Fruit fly (Drosophila melanogaster) whole organism, prepupa: ENCODE results near the gene CG43618.
A peak's percentile ranks its signal among the peaks of the same experiment; 100 is the strongest.

ENCODE experiments used
- Blimp-1 ChIP-seq: fragments of 200-800 bp; sonication (Bioruptor generic); optimal IDR thresholded peaks from 3 replicates; lab custom pipeline; 2017; ENCODE audit warnings: missing biosample characterization, missing genetic modification characterization, mild to moderate bottlenecking, moderate library complexity, missing genetic modification reagents
- CG10631 ChIP-seq: fragments of 200-800 bp; sonication (Bioruptor generic); optimal IDR thresholded peaks from 2 replicates; lab custom pipeline; 2016; ENCODE audit warnings: missing biosample characterization, missing genetic modification characterization
- CG10669 ChIP-seq: fragments of 200-800 bp; sonication (Bioruptor generic); optimal IDR thresholded peaks from 3 replicates; lab custom pipeline; 2018; ENCODE audit warnings: missing biosample characterization, mild to moderate bottlenecking, missing genetic modification characterization, moderate library complexity
- CG11294 ChIP-seq: fragments of 200-800 bp; sonication (Bioruptor generic); IDR thresholded peaks from 2 replicates; pipeline ENCODE4 v1.3.6; 2022; ENCODE audit warnings: missing biosample characterization, missing genetic modification characterization
- CG15336 ChIP-seq: fragments of 200-800 bp; sonication (Bioruptor generic); IDR thresholded peaks from 2 replicates; pipeline ENCODE4 v1.3.6; 2022; ENCODE audit warnings: missing biosample characterization, missing genetic modification characterization
- CG1621 ChIP-seq: fragments of 200-800 bp; sonication (Bioruptor generic); optimal IDR thresholded peaks from 3 replicates; lab custom pipeline; 2018; ENCODE audit warnings: missing biosample characterization, mild to moderate bottlenecking, missing genetic modification characterization
- CG16779 ChIP-seq: fragments of 200-800 bp; sonication (Bioruptor generic); optimal IDR thresholded peaks from 3 replicates; lab custom pipeline; 2017; ENCODE audit warnings: missing biosample characterization, mild to moderate bottlenecking, missing genetic modification characterization
- CG3032 ChIP-seq: fragments of 200-800 bp; optimal IDR thresholded peaks from 2 replicates; lab custom pipeline; 2019; ENCODE audit warnings: missing biosample characterization, mild to moderate bottlenecking, missing genetic modification characterization, moderate library complexity
- CG32006 ChIP-seq: fragments of 200-800 bp; sonication (Bioruptor generic); optimal IDR thresholded peaks from 3 replicates; lab custom pipeline; 2017; ENCODE audit warnings: missing biosample characterization, mild to moderate bottlenecking, missing genetic modification characterization
- CG3919 ChIP-seq: fragments of 200-800 bp; sonication (Bioruptor generic); optimal IDR thresholded peaks from 3 replicates; lab custom pipeline; 2016; ENCODE audit warnings: missing biosample characterization, missing genetic modification characterization
- CG4318 ChIP-seq: fragments of 200-800 bp; sonication (Bioruptor generic); optimal IDR thresholded peaks from 3 replicates; lab custom pipeline; 2017; ENCODE audit warnings: missing biosample characterization, mild to moderate bottlenecking, missing genetic modification characterization
- CG6163 ChIP-seq: fragments of 200-800 bp; sonication (Bioruptor generic); IDR thresholded peaks from 3 replicates; pipeline ENCODE4 v1.3.6; 2022; ENCODE audit warnings: missing biosample characterization, missing genetic modification characterization
- CG6808 ChIP-seq: fragments of 200-800 bp; sonication (Bioruptor generic); optimal IDR thresholded peaks from 3 replicates; lab custom pipeline; 2017; ENCODE audit warnings: missing biosample characterization, missing genetic modification characterization, mild to moderate bottlenecking, moderate library complexity, missing genetic modification reagents
- CG6854 ChIP-seq: fragments of 200-800 bp; sonication (Bioruptor generic); optimal IDR thresholded peaks from 2 replicates; lab custom pipeline; 2017; ENCODE audit warnings: missing biosample characterization, mild to moderate bottlenecking, missing genetic modification characterization
- CG7368 ChIP-seq: fragments of 200-800 bp; sonication (Bioruptor generic); optimal IDR thresholded peaks from 3 replicates; lab custom pipeline; 2016; ENCODE audit warnings: missing biosample characterization, missing genetic modification characterization
- CG8119 ChIP-seq: fragments of 200-800 bp; sonication (Bioruptor generic); IDR thresholded peaks from 3 replicates; pipeline ENCODE4 v1.3.6; 2022; ENCODE audit warnings: missing biosample characterization, missing genetic modification characterization
- CG8319 ChIP-seq: fragments of 200-800 bp; sonication (Bioruptor generic); optimal IDR thresholded peaks from 3 replicates; lab custom pipeline; 2016; ENCODE audit warnings: missing biosample characterization, missing genetic modification characterization
- CG9139 ChIP-seq: fragments of 200-800 bp; sonication (Bioruptor generic); optimal IDR thresholded peaks from 3 replicates; lab custom pipeline; 2017; ENCODE audit warnings: missing biosample characterization, mild to moderate bottlenecking, missing genetic modification characterization
- Eip75B ChIP-seq: fragments of 200-800 bp; sonication (Bioruptor generic); optimal IDR thresholded peaks from 3 replicates; lab custom pipeline; 2016; ENCODE audit warnings: missing biosample characterization, missing genetic modification characterization
- Eip78C ChIP-seq: fragments of 200-800 bp; sonication (Bioruptor generic); peaks from one replicate; lab custom pipeline; 2016; ENCODE audit warnings: missing biosample characterization, missing genetic modification characterization
- Eip93F ChIP-seq: fragments of 200-800 bp; sonication (Bioruptor generic); optimal IDR thresholded peaks from 2 replicates; lab custom pipeline; 2016; ENCODE audit warnings: missing biosample characterization, mild to moderate bottlenecking, missing genetic modification characterization
- Ets21C ChIP-seq: fragments of 200-800 bp; sonication (Bioruptor generic); optimal IDR thresholded peaks from 3 replicates; lab custom pipeline; 2016; ENCODE audit warnings: missing biosample characterization, missing genetic modification characterization
- Ets96B ChIP-seq: fragments of 200-800 bp; optimal IDR thresholded peaks from 2 replicates; lab custom pipeline; 2019; ENCODE audit warnings: missing biosample characterization, mild to moderate bottlenecking, missing genetic modification characterization, moderate library complexity
- Gug ChIP-seq: fragments of 200-800 bp; sonication (Bioruptor generic); IDR thresholded peaks from 2 replicates; pipeline ENCODE4 v1.3.6; 2022; ENCODE audit warnings: missing biosample characterization, missing genetic modification characterization
- Hr38 ChIP-seq: sonication (Bioruptor generic); optimal IDR thresholded peaks from 2 replicates; lab custom pipeline; 2016; ENCODE audit warnings: missing biosample characterization, missing genetic modification characterization
- Lpt ChIP-seq: fragments of 200-800 bp; sonication (Bioruptor generic); optimal IDR thresholded peaks from 3 replicates; lab custom pipeline; 2016; ENCODE audit warnings: missing biosample characterization, missing genetic modification characterization
- OdsH ChIP-seq: fragments of 200-800 bp; sonication (Bioruptor generic); optimal IDR thresholded peaks from 3 replicates; lab custom pipeline; 2016; ENCODE audit warnings: missing biosample characterization, missing genetic modification characterization
- Smox ChIP-seq: fragments of 200-800 bp; sonication (Bioruptor generic); optimal IDR thresholded peaks from 3 replicates; lab custom pipeline; 2016; ENCODE audit warnings: missing biosample characterization, missing genetic modification characterization
- Sox102F ChIP-seq: fragments of 200-800 bp; sonication (Bioruptor generic); optimal IDR thresholded peaks from 2 replicates; lab custom pipeline; 2016; ENCODE audit warnings: missing biosample characterization, mild to moderate bottlenecking, missing genetic modification characterization
- Sox14 ChIP-seq: fragments of 200-800 bp; sonication (Bioruptor generic); optimal IDR thresholded peaks from 3 replicates; lab custom pipeline; 2016; ENCODE audit warnings: missing biosample characterization, missing genetic modification characterization
- Sox15 ChIP-seq: fragments of 200-800 bp; sonication (Bioruptor generic); optimal IDR thresholded peaks from 3 replicates; lab custom pipeline; 2016; ENCODE audit warnings: missing biosample characterization, missing genetic modification characterization
- achi ChIP-seq: fragments of 200-800 bp; sonication (Bioruptor generic); optimal IDR thresholded peaks from 3 replicates; lab custom pipeline; 2016; ENCODE audit warnings: missing biosample characterization, missing genetic modification characterization
- dac ChIP-seq: fragments of 200-800 bp; sonication (Bioruptor generic); optimal IDR thresholded peaks from 2 replicates; lab custom pipeline; 2017; ENCODE audit warnings: missing biosample characterization, mild to moderate bottlenecking, missing genetic modification characterization
- dsx ChIP-seq: fragments of 200-800 bp; optimal IDR thresholded peaks from 3 replicates; lab custom pipeline; 2019; ENCODE audit warnings: missing biosample characterization, mild to moderate bottlenecking, missing genetic modification characterization, moderate library complexity; ENCODE audit not compliant: poor library complexity, severe bottlenecking
- eg ChIP-seq: fragments of 200-800 bp; sonication (Bioruptor generic); IDR thresholded peaks from 3 replicates; pipeline ENCODE4 v1.3.6; 2022; ENCODE audit warnings: missing biosample characterization, missing genetic modification characterization
- esn ChIP-seq: fragments of 200-800 bp; sonication (Bioruptor generic); optimal IDR thresholded peaks from 2 replicates; lab custom pipeline; 2016; ENCODE audit warnings: missing biosample characterization, mild to moderate bottlenecking, missing genetic modification characterization, moderate library complexity
- fd85E ChIP-seq: fragments of 200-800 bp; sonication (Bioruptor generic); optimal IDR thresholded peaks from 3 replicates; lab custom pipeline; 2016; ENCODE audit warnings: missing biosample characterization, missing genetic modification characterization
- fkh ChIP-seq: fragments of 200-800 bp; sonication (Bioruptor generic); optimal IDR thresholded peaks from 3 replicates; lab custom pipeline; 2017; ENCODE audit warnings: missing biosample characterization, mild to moderate bottlenecking, missing genetic modification characterization, moderate library complexity
- lz ChIP-seq: fragments of 200-800 bp; sonication (Bioruptor generic); optimal IDR thresholded peaks from 3 replicates; lab custom pipeline; 2016; ENCODE audit warnings: missing biosample characterization, missing genetic modification characterization
- net ChIP-seq: fragments of 200-800 bp; sonication (Bioruptor generic); optimal IDR thresholded peaks from 3 replicates; lab custom pipeline; 2016; ENCODE audit warnings: missing biosample characterization, missing genetic modification characterization
- pdm3 ChIP-seq: fragments of 200-800 bp; sonication (Bioruptor generic); optimal IDR thresholded peaks from 3 replicates; lab custom pipeline; 2016; ENCODE audit warnings: missing biosample characterization, missing genetic modification characterization
- salr ChIP-seq, 2 experiments: fragments of 200-800 bp; sonication (Bioruptor generic); optimal IDR thresholded peaks; 3 replicates each; lab custom pipeline; 2016 to 2018; ENCODE audit warnings: missing biosample characterization in 2 of 2, missing genetic modification characterization in 2 of 2, mild to moderate bottlenecking in 1 of 2
- ss ChIP-seq, 2 experiments: fragments of 200-800 bp; sonication (Bioruptor generic); optimal IDR thresholded peaks; 2 replicates in 1 of 2; 3 replicates in 1 of 2; lab custom pipeline; 2017 to 2018; ENCODE audit warnings: mild to moderate bottlenecking in 2 of 2, missing biosample characterization in 2 of 2, missing genetic modification characterization in 2 of 2, moderate library complexity in 1 of 2
- svp ChIP-seq: fragments of 200-800 bp; sonication (Bioruptor generic); peaks from one replicate; lab custom pipeline; 2016; ENCODE audit warnings: missing biosample characterization, missing genetic modification characterization

Gene CG43618

dm6 chr3R:8029496-8030013 lies 19.4 kb upstream of the CG43618 start, which contains the start of gene ImpE3 (continued):
- TF ChIP-seq CG11294 (GFP tag; lab: Robert Waterston, UW), result no peak
- TF ChIP-seq CG9139 (GFP tag; lab: Kevin White, UChicago), result no peak
- TF ChIP-seq CG8319 (GFP tag; lab: Kevin White, UChicago), result peak; percentile 21
- peak; percentile 23 for TF ChIP-seq CG7368 (GFP tag; lab: Kevin White, UChicago)
- peak; percentile 50 for TF ChIP-seq Eip75B (GFP tag; lab: Kevin White, UChicago)
- peak; percentile 23 for TF ChIP-seq CG10631
- TF ChIP-seq Sox102F (GFP tag; lab: Kevin White, UChicago), result peak; percentile 83
- no peak for TF ChIP-seq Lpt
- no peak for TF ChIP-seq CG1621 (tag; lab: Kevin White, UChicago)
- TF ChIP-seq esn (GFP tag; lab: Kevin White, UChicago), result peak; percentile 84
- no peak for TF ChIP-seq fkh (GFP tag; lab: Kevin White, UChicago)
- no peak for TF ChIP-seq CG15336
- peak; percentile 16 for TF ChIP-seq dsx (GFP tag; lab: Kevin White, UChicago)
- peak; percentile 27 for TF ChIP-seq fd85E (GFP tag; lab: Kevin White, UChicago)
- peak; percentile 31 for TF ChIP-seq CG6854
- peak; percentile 80 for TF ChIP-seq Smox (GFP tag; lab: Kevin White, UChicago)
- peak; percentile 3 for TF ChIP-seq CG4318 (GFP tag; lab: Kevin White, UChicago)
- TF ChIP-seq dac, result no peak
- TF ChIP-seq CG6808 (GFP tag; lab: Kevin White, UChicago), result peak; percentile 37

- no peak for TF ChIP-seq CG3032 (tag; lab: Kevin White, UChicago)
- peak; percentile 65 for TF ChIP-seq Blimp-1
- TF ChIP-seq svp, result peak; percentile 51
- TF ChIP-seq Eip78C (GFP tag; lab: Kevin White, UChicago), result peak; percentile 73
- TF ChIP-seq fkh (GFP tag; lab: Kevin White, UChicago), result peak; percentile 93
- TF ChIP-seq CG6163 (GFP tag; lab: Robert Waterston, UW), result 0 out of 3 replicates have a peak, but pooled peaks have one; percentile 21
- no peak for TF ChIP-seq CG10669 (GFP tag; lab: Kevin White, UChicago)
- TF ChIP-seq Sox14 (GFP tag; lab: Kevin White, UChicago), result peak; percentile 59
- TF ChIP-seq CG16779 (tag; lab: Kevin White, UChicago), result no peak
These were observed 18.6 kb upstream of the CG43618 start, which contains the start of the genes CG10903 and CG2747 for dm6 chr3R:8030151-8030899. CG10903 (plus strand) TSS chr3R:8030411. CG2747 (minus strand) TSS chr3R:8030790.

dm6 chr3R:8032923-8033478 lies 16.0 kb upstream of the CG43618 start, which contains the start of the genes CG11035 and unc-45:
CG11035 (minus strand) TSS chr3R:8033009.
unc-45 (plus strand) TSS chr3R:8033301.
- TF ChIP-seq ss (GFP tag; optimal IDR thresholded peaks at IDR 0.05; lab: Kevin White, UChicago) (peak; percentile 9 to 33), CG6163 (GFP tag; lab: Robert Waterston, UW) (0 out of 3 replicates have a peak, but pooled peaks have one; percentile 25), esn (GFP tag; lab: Kevin White, UChicago) (peak; percentile 43), fkh (GFP tag; lab: Kevin White, UChicago) (no peak), Lpt (no peak), lz (GFP tag; lab: Kevin White, UChicago) (peak; percentile 28), Smox (GFP tag; lab: Kevin White, UChicago) (peak; percentile 31), CG9139 (GFP tag; lab: Kevin White, UChicago) (no peak), fd85E (GFP tag; lab: Kevin White, UChicago) (no peak), Sox15 (GFP tag; lab: Kevin White, UChicago) (no peak), Ets21C (GFP tag; lab: Kevin White, UChicago) (no peak), Hr38 (GFP tag; lab: Kevin White, UChicago) (no peak), Eip75B (GFP tag; lab: Kevin White, UChicago) (peak; percentile 36), net (GFP tag; lab: Kevin White, UChicago) (no peak), OdsH (GFP tag; lab: Kevin White, UChicago) (peak; percentile 6), Gug (GFP tag; lab: Robert Waterston, UW) (peak; percentile 9; the same call in 1 of the 2 replicates), eg (GFP tag; lab: Robert Waterston, UW) (peak; percentile 64), salr (GFP tag; optimal IDR thresholded peaks at IDR 0.05; lab: Kevin White, UChicago) (no peak), CG6808 (GFP tag; lab: Kevin White, UChicago) (no peak), CG3919 (GFP tag; lab: Kevin White, UChicago) (peak; percentile 37), achi (GFP tag; lab: Kevin White, UChicago) (peak; percentile 26), pdm3 (peak; percentile 42), Ets96B (tag; lab: Kevin White, UChicago) (peak; percentile 37), CG32006 (GFP tag; lab: Kevin White, UChicago) (peak; percentile 28), CG10631 (no peak), CG8119 (GFP tag; lab: Robert Waterston, UW) (no peak), Eip93F (GFP tag; lab: Kevin White, UChicago) (no peak)
